Worm (Caenorhabditis elegans) whole organism, L1 larva: ENCODE data around the gene C25E10.12.

Experiments
- C16A3.4 ChIP-seq: fragments of 150-350 bp; optimal IDR thresholded peaks from 2 replicates; lab custom pipeline; 2014; ENCODE audit warnings: missing biosample characterization, missing genetic modification characterization
- F16B12.6 ChIP-seq: fragments of 150-350 bp; optimal IDR thresholded peaks from 2 replicates; lab custom pipeline; 2014; ENCODE audit warnings: missing biosample characterization, missing genetic modification characterization
- blmp-1 ChIP-seq: fragments of 150-350 bp; optimal IDR thresholded peaks from 2 replicates; lab custom pipeline; 2014; ENCODE audit warnings: missing biosample characterization, missing genetic modification characterization
- ceh-63 ChIP-seq: fragments of 200-800 bp; sonication (Bioruptor generic); optimal IDR thresholded peaks from 2 replicates; lab custom pipeline; 2018; ENCODE audit warnings: mild to moderate bottlenecking, missing genetic modification characterization, missing compliant biosample characterization
- ceh-88 ChIP-seq: fragments of 200-800 bp; sonication (Bioruptor generic); IDR thresholded peaks from 2 replicates; pipeline ENCODE4 v1.3.6; 2022; ENCODE audit warnings: missing genetic modification characterization, missing compliant biosample characterization
- efl-1 ChIP-seq, 4 experiments: fragments of 150-350 bp; optimal IDR thresholded peaks in 3 of 4; peaks in 1 of 4; 1 replicate in 1 of 4; 2 replicates in 3 of 4; lab custom pipeline; 2014; ENCODE audit warnings: missing biosample characterization in 2 of 4, missing genetic modification characterization in 2 of 4, missing genetic modification reagents in 2 of 4
- egl-13 ChIP-seq: sonication (generic microtip); optimal IDR thresholded peaks from 2 replicates; lab custom pipeline; 2016; ENCODE audit warnings: missing genotype, missing genetic modification reagents, missing genetic modification characterization, missing compliant biosample characterization
- elt-2 ChIP-seq: sonication (generic microtip); optimal IDR thresholded peaks from 2 replicates; lab custom pipeline; 2016; ENCODE audit warnings: missing genetic modification characterization, mild to moderate bottlenecking, inconsistent platforms, missing compliant biosample characterization, missing genetic modification reagents
- elt-3 ChIP-seq, 6 experiments: fragments of 150-350 bp in 1 of 6; sonication (generic microtip); optimal IDR thresholded peaks; 2 replicates each; lab custom pipeline; 2017 to 2018; ENCODE audit warnings: missing biosample characterization in 6 of 6, missing genetic modification characterization in 6 of 6, inconsistent platforms in 1 of 6
- fkh-10 ChIP-seq: sonication (generic microtip); optimal IDR thresholded peaks from 2 replicates; lab custom pipeline; 2017; ENCODE audit warnings: missing biosample characterization, missing genetic modification reagents, missing genetic modification characterization
- hlh-4 ChIP-seq: sonication (generic microtip); optimal IDR thresholded peaks from 2 replicates; lab custom pipeline; 2016; ENCODE audit warnings: mild to moderate bottlenecking, missing genetic modification characterization, missing compliant biosample characterization
- isw-1 ChIP-seq: fragments of 200-800 bp; sonication (Bioruptor generic); IDR thresholded peaks from 2 replicates; pipeline ENCODE4 v1.3.6; 2022; ENCODE audit warnings: missing genetic modification characterization, missing compliant biosample characterization
- jun-1 ChIP-seq: fragments of 150-350 bp; optimal IDR thresholded peaks from 2 replicates; lab custom pipeline; 2014; ENCODE audit warnings: missing biosample characterization, missing genetic modification reagents, missing genetic modification characterization
- lin-14 ChIP-seq: fragments of 200-800 bp; sonication (Bioruptor generic); optimal IDR thresholded peaks from 2 replicates; lab custom pipeline; 2018; ENCODE audit warnings: mild to moderate bottlenecking, missing genetic modification characterization, moderate library complexity, missing compliant biosample characterization
- lin-15B ChIP-seq: fragments of 150-350 bp; sonication (generic microtip); optimal IDR thresholded peaks from 3 replicates; lab custom pipeline; 2014; ENCODE audit warnings: missing biosample characterization, missing genetic modification characterization
- lin-35 ChIP-seq, 2 experiments: fragments of 150-350 bp; optimal IDR thresholded peaks; 2 replicates each; lab custom pipeline; 2014; ENCODE audit warnings: missing biosample characterization in 2 of 2, missing genetic modification characterization in 2 of 2, missing genetic modification reagents in 2 of 2
- lir-3 ChIP-seq: sonication (generic microtip); optimal IDR thresholded peaks from 2 replicates; lab custom pipeline; 2016; ENCODE audit warnings: mild to moderate bottlenecking, missing genetic modification characterization, moderate library complexity, missing compliant biosample characterization; ENCODE audit not compliant: poor library complexity
- mdl-1 ChIP-seq, 2 experiments: fragments of 150-350 bp; optimal IDR thresholded peaks; 2 replicates each; lab custom pipeline; 2014 to 2017; ENCODE audit warnings: missing biosample characterization in 2 of 2, missing genetic modification characterization in 2 of 2, inconsistent platforms in 1 of 2
- mef-2 ChIP-seq: fragments of 150-350 bp; optimal IDR thresholded peaks from 2 replicates; lab custom pipeline; 2014; ENCODE audit warnings: missing biosample characterization, missing genetic modification characterization
- nhr-19 ChIP-seq: fragments of 200-800 bp; sonication (Bioruptor generic); conservative IDR thresholded peaks from 2 replicates; pipeline ENCODE4 v1.3.6; 2022; ENCODE audit warnings: missing genetic modification characterization, missing compliant biosample characterization
- nhr-20 ChIP-seq: sonication (generic microtip); optimal IDR thresholded peaks from 2 replicates; lab custom pipeline; 2016; ENCODE audit warnings: mild to moderate bottlenecking, missing genetic modification characterization, missing compliant biosample characterization
- nhr-237 ChIP-seq: fragments of 150-350 bp; optimal IDR thresholded peaks from 2 replicates; lab custom pipeline; 2014; ENCODE audit warnings: missing biosample characterization, missing genetic modification characterization
- nhr-28 ChIP-seq: fragments of 150-350 bp; optimal IDR thresholded peaks from 2 replicates; lab custom pipeline; 2014; ENCODE audit warnings: missing biosample characterization, missing genetic modification characterization
- nhr-47 ChIP-seq: sonication (generic microtip); optimal IDR thresholded peaks from 2 replicates; lab custom pipeline; 2016; ENCODE audit warnings: mild to moderate bottlenecking, missing genetic modification characterization, moderate library complexity, missing compliant biosample characterization
- nhr-71 ChIP-seq: sonication (generic microtip); optimal IDR thresholded peaks from 2 replicates; lab custom pipeline; 2016; ENCODE audit warnings: mild to moderate bottlenecking, missing genetic modification characterization, moderate library complexity, missing compliant biosample characterization
- nhr-76 ChIP-seq: sonication (generic microtip); optimal IDR thresholded peaks from 2 replicates; lab custom pipeline; 2017; ENCODE audit warnings: missing biosample characterization, missing genetic modification characterization
- nhr-85 ChIP-seq: sonication (generic microtip); peaks from one replicate; lab custom pipeline; 2016; ENCODE audit warnings: missing genetic modification characterization, inconsistent platforms, missing compliant biosample characterization
- nhr-90 ChIP-seq: sonication (generic microtip); optimal IDR thresholded peaks from 2 replicates; lab custom pipeline; 2016; ENCODE audit warnings: mild to moderate bottlenecking, missing genetic modification characterization, missing compliant biosample characterization; ENCODE audit not compliant: poor library complexity
- pax-3 ChIP-seq: fragments of 200-800 bp; sonication (Bioruptor generic); optimal IDR thresholded peaks from 2 replicates; lab custom pipeline; 2018; ENCODE audit warnings: mild to moderate bottlenecking, missing genetic modification characterization, moderate library complexity, missing compliant biosample characterization
- pqm-1 ChIP-seq: sonication (generic microtip); optimal IDR thresholded peaks from 3 replicates; lab custom pipeline; 2017; ENCODE audit warnings: missing biosample characterization, missing genetic modification characterization
- skn-1 ChIP-seq: fragments of 150-350 bp; optimal IDR thresholded peaks from 2 replicates; lab custom pipeline; 2014; ENCODE audit warnings: missing biosample characterization, missing genetic modification characterization
- snpc-4 ChIP-seq: fragments of 150-350 bp; optimal IDR thresholded peaks from 2 replicates; lab custom pipeline; 2014; ENCODE audit warnings: missing biosample characterization, missing genetic modification characterization
- snu-23 ChIP-seq: sonication (generic microtip); optimal IDR thresholded peaks from 2 replicates; lab custom pipeline; 2016; ENCODE audit warnings: missing genetic modification characterization, missing compliant biosample characterization
- sox-4 ChIP-seq: sonication (generic microtip); optimal IDR thresholded peaks from 2 replicates; lab custom pipeline; 2016; ENCODE audit warnings: missing genetic modification characterization, missing compliant biosample characterization
- sptf-1 ChIP-seq: fragments of 150-350 bp; optimal IDR thresholded peaks from 2 replicates; lab custom pipeline; 2014; ENCODE audit warnings: missing biosample characterization, missing genetic modification characterization
- tbx-2 ChIP-seq: sonication (generic microtip); optimal IDR thresholded peaks from 2 replicates; lab custom pipeline; 2016; ENCODE audit warnings: missing genetic modification characterization, missing compliant biosample characterization
- unc-130 ChIP-seq: fragments of 150-350 bp; optimal IDR thresholded peaks from 2 replicates; lab custom pipeline; 2017; ENCODE audit warnings: missing biosample characterization, missing genetic modification characterization, inconsistent platforms
- unc-86 ChIP-seq: sonication (generic microtip); optimal IDR thresholded peaks from 2 replicates; lab custom pipeline; 2016; ENCODE audit warnings: missing genetic modification characterization, missing compliant biosample characterization
- vab-15 ChIP-seq: sonication (generic microtip); optimal IDR thresholded peaks from 2 replicates; lab custom pipeline; 2017; ENCODE audit warnings: missing genotype, mild to moderate bottlenecking, missing genetic modification characterization, missing compliant biosample characterization

Gene C25E10.12

DNA sequence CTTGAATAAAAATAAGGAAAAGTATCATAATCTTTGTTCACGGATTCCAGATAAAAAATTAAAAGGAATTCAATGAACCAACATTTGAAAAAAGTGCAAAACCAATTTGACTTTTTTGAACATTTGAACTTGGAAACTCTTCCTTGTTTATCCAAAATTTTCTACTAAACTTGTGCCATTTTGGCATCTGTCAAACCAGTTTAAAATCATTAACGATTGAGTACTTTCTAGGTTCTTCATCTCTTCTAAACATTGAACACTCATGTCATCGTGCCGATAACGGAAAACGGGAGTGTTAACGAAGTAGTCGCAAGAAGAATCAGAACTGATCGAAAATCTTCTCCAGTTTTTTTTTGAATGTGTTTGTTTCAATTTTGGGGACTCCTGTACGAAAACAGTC lies 22.0 kb upstream of the C25E10.12 start (continued):
- TF ChIP-seq fkh-10 (GFP tag; lab: Kevin White, UChicago) = no peak
- TF ChIP-seq lir-3 (tag; lab: Kevin White, UChicago) = no peak
- TF ChIP-seq pax-3 (tag; lab: Kevin White, UChicago) = no peak
- no peak for TF ChIP-seq F16B12.6 (tag; lab: Kevin White, UChicago)
- TF ChIP-seq ceh-88 (GFP tag; lab: Robert Waterston, UW) = no peak

DNA sequence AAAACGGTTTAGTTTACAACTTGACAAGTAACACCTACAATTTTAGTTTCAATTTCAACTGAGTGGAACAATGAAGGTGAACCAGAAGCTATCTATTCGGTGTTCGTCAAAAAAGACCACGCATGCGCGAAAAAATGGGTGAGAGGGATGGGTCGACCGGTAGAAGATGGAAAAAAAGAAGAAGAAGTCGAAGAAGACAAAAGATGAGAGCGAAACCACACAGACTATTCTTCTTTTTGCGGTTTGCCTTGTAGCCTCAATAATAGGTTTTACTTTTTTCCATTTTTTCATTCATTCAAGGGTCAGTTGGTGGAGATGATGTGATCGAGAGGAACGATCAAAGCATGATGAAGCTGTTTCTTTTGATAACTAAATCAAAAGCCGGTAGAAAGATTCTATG lies 20.1 kb upstream of the C25E10.12 start:
- TF ChIP-seq snpc-4 (tag; lab: Kevin White, UChicago) = no peak
- no peak for TF ChIP-seq efl-1 (optimal IDR thresholded peaks at IDR 0.05; lab: Kevin White, UChicago)
- TF ChIP-seq efl-1 (GFP tag; optimal IDR thresholded peaks at IDR 0.05 in 1 of 2; lab: Kevin White, UChicago) = no peak
- peak; percentile 62 for TF ChIP-seq blmp-1 (tag; lab: Kevin White, UChicago)

DNA sequence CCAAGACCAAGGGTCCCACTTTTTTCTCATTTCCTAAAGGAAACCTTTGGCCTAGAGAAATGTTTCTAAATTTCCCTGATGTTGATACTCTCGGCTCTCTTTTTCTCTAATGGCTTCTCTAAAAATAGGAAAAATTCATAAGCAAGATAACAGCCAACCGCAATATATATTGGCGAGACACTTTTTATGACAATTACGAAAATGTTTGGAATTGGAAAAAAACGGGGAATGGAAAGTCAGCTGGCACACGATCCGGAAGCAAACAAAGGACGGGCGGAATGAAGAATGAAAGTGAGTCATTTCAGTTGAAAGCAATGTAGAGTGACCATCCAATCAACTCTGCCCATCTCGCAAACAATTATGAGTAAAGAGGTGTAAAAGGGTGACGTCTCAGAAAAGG lies 19.2 kb upstream of the C25E10.12 start:
- no peak for TF ChIP-seq ceh-63 (GFP tag; lab: Kevin White, UChicago)
- TF ChIP-seq mef-2 (tag; lab: Kevin White, UChicago) = no peak
- TF ChIP-seq elt-2 (tag; lab: Kevin White, UChicago) = peak; percentile 26
- TF ChIP-seq lin-14 (GFP tag; lab: Kevin White, UChicago) = peak; percentile 24
- TF ChIP-seq nhr-71 (tag; lab: Kevin White, UChicago) = no peak
- peak in 1 of 2 experiments; percentile 7 for TF ChIP-seq mdl-1 (tag; optimal IDR thresholded peaks at IDR 0.05; lab: Kevin White, UChicago)
- TF ChIP-seq C16A3.4 (tag; lab: Kevin White, UChicago) = no peak
- no peak for TF ChIP-seq nhr-28
- TF ChIP-seq jun-1 (tag; lab: Kevin White, UChicago) = peak; percentile 16

DNA sequence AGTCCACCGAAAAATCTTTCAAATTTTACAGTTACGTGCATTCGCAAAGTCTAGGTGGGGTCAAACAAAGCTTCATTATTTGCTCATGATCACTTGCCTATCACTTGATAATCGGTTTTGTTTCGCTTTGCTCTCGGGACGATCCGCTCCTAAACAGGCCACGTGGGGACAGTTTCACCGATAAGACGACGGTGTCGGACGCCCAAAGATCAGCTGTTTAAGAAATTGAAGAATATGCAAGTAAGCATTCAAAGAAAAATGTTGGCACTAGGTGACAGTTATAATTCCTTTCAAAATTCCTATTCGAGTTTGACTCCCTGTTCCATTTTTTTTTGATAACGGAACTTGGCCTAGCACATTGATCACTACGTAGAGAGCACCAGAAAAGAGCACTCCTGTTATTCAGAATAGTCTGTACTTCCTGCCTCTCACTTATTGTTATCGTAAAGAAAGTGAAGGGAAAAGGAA lies 17.8 kb upstream of the C25E10.12 start:
- peak; percentile 14 for TF ChIP-seq egl-13 (tag; lab: Kevin White, UChicago)
- TF ChIP-seq lin-35 (GFP tag; optimal IDR thresholded peaks at IDR 0.05; lab: Kevin White, UChicago) = peak in 1 of 2 experiments; percentile 53
- TF ChIP-seq nhr-71 (tag; lab: Kevin White, UChicago) = peak; percentile 46
- TF ChIP-seq mef-2 (tag; lab: Kevin White, UChicago) = no peak
- no peak for TF ChIP-seq nhr-237 (tag; lab: Kevin White, UChicago)
- peak in 1 of 2 experiments; percentile 65 for TF ChIP-seq mdl-1 (tag; optimal IDR thresholded peaks at IDR 0.05; lab: Kevin White, UChicago)
- TF ChIP-seq efl-1 (optimal IDR thresholded peaks at IDR 0.05; lab: Kevin White, UChicago) = no peak
- TF ChIP-seq efl-1 (GFP tag; optimal IDR thresholded peaks at IDR 0.05 in 1 of 2; lab: Kevin White, UChicago) = peak in 1 of 2 experiments; percentile 89
- TF ChIP-seq nhr-20 = peak; percentile 33
- peak; percentile 25; the same call in 1 of the 2 replicates for TF ChIP-seq nhr-19 (GFP tag; lab: Robert Waterston, UW)
- TF ChIP-seq elt-2 (tag; lab: Kevin White, UChicago) = peak; percentile 97
- TF ChIP-seq lin-15B (tag; lab: Kevin White, UChicago) = no peak
- peak; percentile 11 for TF ChIP-seq lin-14 (GFP tag; lab: Kevin White, UChicago)
- TF ChIP-seq nhr-90 (tag; lab: Kevin White, UChicago) = peak; percentile 52

DNA sequence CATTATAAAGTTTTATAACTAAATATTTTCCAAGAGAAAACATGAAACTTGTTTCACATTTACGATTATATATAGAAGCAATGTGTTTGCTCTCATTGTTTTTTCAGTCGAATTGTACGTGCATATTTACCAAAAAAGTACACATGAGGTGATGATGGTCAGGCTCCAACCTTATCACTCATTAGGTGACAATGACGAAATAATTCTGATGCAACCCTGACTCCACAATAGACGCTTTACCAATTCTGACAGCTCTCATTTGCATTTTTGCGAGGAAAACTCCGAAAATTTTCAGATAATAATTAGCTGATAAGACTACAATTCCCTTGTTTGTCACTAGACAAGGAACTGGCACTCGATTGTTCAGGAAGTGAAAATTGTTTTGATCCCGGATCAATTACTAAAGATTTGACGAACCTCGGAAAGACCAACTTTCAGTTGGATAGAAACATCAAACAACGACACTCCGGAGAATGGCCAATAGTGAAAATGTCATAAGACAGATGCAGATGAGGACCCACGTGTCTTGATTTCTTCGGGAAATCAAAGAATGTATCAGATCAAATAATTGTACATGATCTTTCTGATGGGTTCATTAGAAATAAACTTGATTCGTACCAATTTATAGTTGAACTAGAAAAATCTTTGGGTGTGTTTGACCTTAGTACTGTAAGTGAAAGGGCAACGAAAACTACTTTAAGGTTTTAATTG lies 16.7 kb upstream of the C25E10.12 start:
- TF ChIP-seq unc-86 (tag; lab: Kevin White, UChicago) (no peak), vab-15 (no peak), lin-15B (tag; lab: Kevin White, UChicago) (no peak), skn-1 (tag; lab: Kevin White, UChicago) (peak; percentile 22), nhr-76 (tag; lab: Kevin White, UChicago) (no peak), nhr-71 (tag; lab: Kevin White, UChicago) (peak; percentile 37), unc-130 (peak; percentile 19), sptf-1 (tag; lab: Kevin White, UChicago) (no peak), sox-4 (tag; lab: Kevin White, UChicago) (no peak), tbx-2 (tag; lab: Kevin White, UChicago) (peak; percentile 9), pqm-1 (tag; lab: Kevin White, UChicago) (no peak), isw-1 (GFP tag; lab: Robert Waterston, UW) (no peak), snu-23 (GFP tag; lab: Kevin White, UChicago) (peak; percentile 37), nhr-90 (tag; lab: Kevin White, UChicago) (peak; percentile 1), elt-3 (tag; optimal IDR thresholded peaks at IDR 0.05; lab: Kevin White, UChicago) (peak in 1 of 6 experiments; percentile 69), hlh-4 (no peak), nhr-47 (tag; lab: Kevin White, UChicago) (no peak), nhr-85 (tag; lab: Kevin White, UChicago) (peak; percentile 78), lin-14 (GFP tag; lab: Kevin White, UChicago) (peak; percentile 35), nhr-20 (peak; percentile 81), jun-1 (tag; lab: Kevin White, UChicago) (peak; percentile 26), nhr-19 (GFP tag; lab: Robert Waterston, UW) (peak; percentile 61), blmp-1 (tag; lab: Kevin White, UChicago) (peak; percentile 87), lin-35 (GFP tag; optimal IDR thresholded peaks at IDR 0.05; lab: Kevin White, UChicago) (peak in 1 of 2 experiments; percentile 70), elt-2 (tag; lab: Kevin White, UChicago) (peak; percentile 75)
